Fruit fly (Drosophila melanogaster) whole organism, embryonic: ENCODE measurements around the gene TrpRS.

Source experiments
- Ada2b ChIP-seq: fragments of 200-800 bp; sonication (Bioruptor generic); IDR thresholded peaks from 2 replicates; pipeline ENCODE4 v1.3.6; 2022; ENCODE audit warnings: missing biosample characterization, missing genetic modification characterization
- Awh ChIP-seq: fragments of 200-800 bp; sonication (Bioruptor generic); IDR thresholded peaks from 2 replicates; pipeline ENCODE4, ENCODE4 v1.3.6; 2022; ENCODE audit warnings: missing biosample characterization, missing genetic modification characterization
- CG10654 ChIP-seq: fragments of 200-800 bp; sonication (Bioruptor generic); optimal IDR thresholded peaks from 2 replicates; lab custom pipeline; 2016; ENCODE audit warnings: missing biosample characterization, missing genetic modification characterization
- CG11504 ChIP-seq: fragments of 200-800 bp; sonication (Bioruptor generic); optimal IDR thresholded peaks from 3 replicates; lab custom pipeline; 2019; ENCODE audit warnings: missing biosample characterization, mild to moderate bottlenecking, missing genetic modification characterization, moderate library complexity
- CG12155 ChIP-seq: fragments of 200-800 bp; sonication (Bioruptor generic); optimal IDR thresholded peaks from 3 replicates; lab custom pipeline; 2016; ENCODE audit warnings: missing biosample characterization, missing genetic modification characterization
- CG12219 ChIP-seq: fragments of 200-800 bp; sonication (Bioruptor generic); optimal IDR thresholded peaks from 3 replicates; lab custom pipeline; 2018; ENCODE audit warnings: missing biosample characterization, mild to moderate bottlenecking, missing genetic modification characterization
- CG12391 ChIP-seq: fragments of 200-800 bp; sonication (Bioruptor generic); optimal IDR thresholded peaks from 3 replicates; lab custom pipeline; 2018; ENCODE audit warnings: missing biosample characterization, mild to moderate bottlenecking, missing genetic modification characterization, moderate library complexity
- CG13424 ChIP-seq: fragments of 200-800 bp; sonication (Bioruptor generic); optimal IDR thresholded peaks from 2 replicates; lab custom pipeline; 2019; ENCODE audit warnings: missing biosample characterization, mild to moderate bottlenecking, missing genetic modification characterization, moderate library complexity
- CG14710 ChIP-seq: fragments of 200-800 bp; sonication (Bioruptor generic); optimal IDR thresholded peaks from 3 replicates; lab custom pipeline; 2019; ENCODE audit warnings: missing biosample characterization, mild to moderate bottlenecking, missing genetic modification characterization, moderate library complexity
- CG15514 ChIP-seq: fragments of 200-800 bp; sonication (Bioruptor generic); optimal IDR thresholded peaks from 3 replicates; lab custom pipeline; 2017; ENCODE audit warnings: missing biosample characterization, missing genetic modification characterization, mild to moderate bottlenecking, moderate library complexity, missing genetic modification reagents
- CG15601 ChIP-seq: fragments of 200-800 bp; sonication (Bioruptor generic); optimal IDR thresholded peaks from 3 replicates; lab custom pipeline; 2019; ENCODE audit warnings: missing biosample characterization, mild to moderate bottlenecking, missing genetic modification characterization, moderate library complexity
- CG18262 ChIP-seq: fragments of 200-800 bp; optimal IDR thresholded peaks from 3 replicates; lab custom pipeline; 2019; ENCODE audit warnings: missing biosample characterization, mild to moderate bottlenecking, missing genetic modification characterization, moderate library complexity
- CG18476 ChIP-seq: fragments of 200-800 bp; sonication (Bioruptor generic); optimal IDR thresholded peaks from 2 replicates; lab custom pipeline; 2016; ENCODE audit warnings: missing biosample characterization, mild to moderate bottlenecking, missing genetic modification characterization
- CG18764 ChIP-seq: fragments of 200-800 bp; sonication (Bioruptor generic); optimal IDR thresholded peaks from 3 replicates; lab custom pipeline; 2016; ENCODE audit warnings: missing biosample characterization, missing genetic modification characterization
- CG2875 ChIP-seq: fragments of 200-800 bp; sonication (Bioruptor generic); optimal IDR thresholded peaks from 2 replicates; lab custom pipeline; 2017; ENCODE audit warnings: missing biosample characterization, mild to moderate bottlenecking, missing genetic modification characterization, missing genetic modification reagents
- CG30403 ChIP-seq: fragments of 200-800 bp; sonication (Bioruptor generic); optimal IDR thresholded peaks from 3 replicates; lab custom pipeline; 2016; ENCODE audit warnings: missing biosample characterization, missing genetic modification characterization
- CG3726 ChIP-seq: fragments of 200-800 bp; sonication (Bioruptor generic); IDR thresholded peaks from 3 replicates; pipeline ENCODE4, ENCODE4 v1.3.6; 2022; ENCODE audit warnings: missing biosample characterization, missing genetic modification characterization
- CG4730 ChIP-seq: fragments of 200-800 bp; sonication (Bioruptor generic); IDR thresholded peaks from 2 replicates; pipeline ENCODE4 v1.3.6; 2022; ENCODE audit warnings: missing biosample characterization, missing genetic modification characterization
- CG6689 ChIP-seq: fragments of 200-800 bp; sonication (Bioruptor generic); IDR thresholded peaks from 2 replicates; pipeline ENCODE4 v1.3.6; 2022; ENCODE audit warnings: missing biosample characterization, missing genetic modification characterization
- CG6765 ChIP-seq: fragments of 200-800 bp; sonication (Bioruptor generic); optimal IDR thresholded peaks from 3 replicates; lab custom pipeline; 2017; ENCODE audit warnings: missing biosample characterization, mild to moderate bottlenecking, missing genetic modification characterization
- Dll ChIP-seq: fragments of 200-800 bp; sonication (Bioruptor generic); IDR thresholded peaks from 4 replicates; pipeline ENCODE4 v1.3.6; 2022; ENCODE audit warnings: missing biosample characterization, missing genetic modification characterization; ENCODE audit not compliant: partially characterized antibody
- Hand ChIP-seq: fragments of 200-800 bp; sonication (Bioruptor generic); optimal IDR thresholded peaks from 2 replicates; lab custom pipeline; 2017; ENCODE audit warnings: mild to moderate bottlenecking, missing biosample characterization, missing genetic modification reagents, missing genetic modification characterization
- MTF-1 ChIP-seq: fragments of 200-800 bp; sonication (Bioruptor generic); optimal IDR thresholded peaks from 2 replicates; lab custom pipeline; 2018; ENCODE audit warnings: missing biosample characterization, mild to moderate bottlenecking, missing genetic modification characterization, borderline replicate concordance
- Med ChIP-seq: fragments of 200-800 bp; sonication (Bioruptor generic); peaks from one replicate; lab custom pipeline; 2016; ENCODE audit warnings: missing biosample characterization, missing genetic modification characterization, mild to moderate bottlenecking, inconsistent platforms, moderate library complexity
- Oli ChIP-seq: fragments of 200-800 bp; sonication (Bioruptor generic); optimal IDR thresholded peaks from 2 replicates; lab custom pipeline; 2018; ENCODE audit warnings: missing biosample characterization, mild to moderate bottlenecking, missing genetic modification characterization, moderate library complexity
- Ptx1 ChIP-seq: fragments of 200-800 bp; sonication (Bioruptor generic); IDR thresholded peaks from 2 replicates; pipeline ENCODE4 v1.3.6; 2022; ENCODE audit warnings: missing biosample characterization, missing genetic modification characterization
- Side ChIP-seq: fragments of 200-800 bp; sonication (Bioruptor generic); optimal IDR thresholded peaks from 2 replicates; lab custom pipeline; 2016; ENCODE audit warnings: missing biosample characterization, missing genetic modification characterization
- Sox102F ChIP-seq: fragments of 200-800 bp; sonication (Bioruptor generic); optimal IDR thresholded peaks from 2 replicates; lab custom pipeline; 2018; ENCODE audit warnings: missing biosample characterization, mild to moderate bottlenecking, missing genetic modification characterization, moderate library complexity
- TFAM ChIP-seq: fragments of 200-800 bp; sonication (Bioruptor generic); optimal IDR thresholded peaks from 2 replicates; lab custom pipeline; 2017; ENCODE audit warnings: missing biosample characterization, missing genetic modification characterization, inconsistent platforms
- Xbp1 ChIP-seq: fragments of 200-800 bp; sonication (Bioruptor generic); optimal IDR thresholded peaks from 3 replicates; lab custom pipeline; 2016; ENCODE audit warnings: missing biosample characterization, mild to moderate bottlenecking, missing genetic modification characterization
- Xrp1 ChIP-seq: fragments of 200-800 bp; sonication (Bioruptor generic); IDR thresholded peaks from 2 replicates; pipeline ENCODE4 v1.3.6; 2022; ENCODE audit warnings: missing biosample characterization, missing genetic modification characterization
- ase ChIP-seq: fragments of 200-800 bp; sonication (Bioruptor generic); IDR thresholded peaks from 3 replicates; pipeline ENCODE4 v1.3.6; 2022; ENCODE audit warnings: missing biosample characterization, missing genetic modification characterization
- az2 ChIP-seq: fragments of 200-800 bp; sonication (Bioruptor generic); optimal IDR thresholded peaks from 3 replicates; lab custom pipeline; 2016; ENCODE audit warnings: missing biosample characterization, missing genetic modification characterization
- btn ChIP-seq: fragments of 200-800 bp; sonication (Bioruptor generic); optimal IDR thresholded peaks from 2 replicates; lab custom pipeline; 2016; ENCODE audit warnings: missing biosample characterization, missing genetic modification characterization
- fd96Cb ChIP-seq: fragments of 200-800 bp; sonication (Bioruptor generic); optimal IDR thresholded peaks from 2 replicates; lab custom pipeline; 2018; ENCODE audit warnings: missing biosample characterization, mild to moderate bottlenecking, missing genetic modification characterization, moderate library complexity
- hkb ChIP-seq, 2 experiments: fragments of 200-800 bp in 1 of 2; fragments of >200 bp in 1 of 2; sonication (Bioruptor generic) in 1 of 2; IDR thresholded peaks in 1 of 2; optimal IDR thresholded peaks in 1 of 2; 2 replicates each; pipeline versions ENCODE4 v1.3.6 to Lab custom; 2017 to 2022; ENCODE audit warnings: missing biosample characterization in 1 of 2, missing genetic modification characterization in 1 of 2
- ind ChIP-seq: fragments of 200-800 bp; sonication (Bioruptor generic); optimal IDR thresholded peaks from 3 replicates; lab custom pipeline; 2016; ENCODE audit warnings: missing biosample characterization, missing genetic modification characterization
- lbe ChIP-seq: fragments of 200-800 bp; sonication (Bioruptor generic); optimal IDR thresholded peaks from 2 replicates; lab custom pipeline; 2016; ENCODE audit warnings: missing biosample characterization, mild to moderate bottlenecking, missing genetic modification characterization
- lilli ChIP-seq: fragments of 200-800 bp; sonication (Bioruptor generic); optimal IDR thresholded peaks from 3 replicates; lab custom pipeline; 2016; ENCODE audit warnings: missing biosample characterization, missing genetic modification characterization
- lmd ChIP-seq: fragments of 200-800 bp; sonication (Bioruptor generic); IDR thresholded peaks from 2 replicates; pipeline ENCODE4 v1.3.6; 2022; ENCODE audit warnings: missing biosample characterization, missing genetic modification characterization
- phol ChIP-seq: fragments of 200-800 bp; sonication (Bioruptor generic); optimal IDR thresholded peaks from 3 replicates; lab custom pipeline; 2018; ENCODE audit warnings: missing biosample characterization, mild to moderate bottlenecking, missing genetic modification characterization, moderate library complexity
- row ChIP-seq: fragments of 200-800 bp; sonication (Bioruptor generic); IDR thresholded peaks from 3 replicates; pipeline ENCODE4 v1.3.6; 2022; ENCODE audit warnings: missing biosample characterization, missing genetic modification characterization
- sens ChIP-seq: fragments of 200-800 bp; sonication (Bioruptor generic); peaks from one replicate; lab custom pipeline; 2016; ENCODE audit warnings: missing biosample characterization, missing genetic modification characterization
- shn ChIP-seq: fragments of 200-800 bp; sonication (Bioruptor generic); optimal IDR thresholded peaks from 3 replicates; lab custom pipeline; 2016; ENCODE audit warnings: missing biosample characterization, missing genetic modification characterization
- sisA ChIP-seq: fragments of 200-800 bp; sonication (Bioruptor generic); IDR thresholded peaks from 2 replicates; pipeline ENCODE4 v1.3.6; 2022; ENCODE audit warnings: missing biosample characterization, missing genetic modification characterization
- tin ChIP-seq: fragments of 200-800 bp; sonication (Bioruptor generic); optimal IDR thresholded peaks from 3 replicates; lab custom pipeline; 2016; ENCODE audit warnings: missing biosample characterization, missing genetic modification characterization
- trem ChIP-seq: fragments of 200-800 bp; optimal IDR thresholded peaks from 3 replicates; lab custom pipeline; 2019; ENCODE audit warnings: missing biosample characterization, mild to moderate bottlenecking, missing genetic modification characterization, moderate library complexity
- ttk ChIP-seq: fragments of 200-800 bp; sonication (Bioruptor generic); IDR thresholded peaks from 2 replicates; pipeline ENCODE4 v2.1.2; 2022; ENCODE audit warnings: missing biosample characterization, missing genetic modification characterization
- zfh1 ChIP-seq: fragments of 200-800 bp; sonication (Bioruptor generic); IDR thresholded peaks from 3 replicates; pipeline ENCODE4 v1.3.6; 2022; ENCODE audit warnings: missing biosample characterization, missing genetic modification characterization

Gene TrpRS

dm6 chr3R:9251543-9251942, 15.2 kb downstream of the TrpRS start, which contains the start of gene St2:
Gene St2 (plus strand): TSS chr3R:9251843.
- TF ChIP-seq CG12155 (GFP tag; lab: Kevin White, UChicago) (no peak), btn (GFP tag; lab: Kevin White, UChicago) (no peak), CG11504 (tag; lab: Kevin White, UChicago) (no peak), lilli (GFP tag; lab: Kevin White, UChicago) (no peak), CG2875 (GFP tag; lab: Kevin White, UChicago) (no peak), CG6765 (GFP tag; lab: Kevin White, UChicago) (no peak), Hand (no peak), MTF-1 (no peak), CG15514 (GFP tag; lab: Kevin White, UChicago) (no peak), ase (GFP tag; lab: Robert Waterston, UW) (no peak)

DNA sequence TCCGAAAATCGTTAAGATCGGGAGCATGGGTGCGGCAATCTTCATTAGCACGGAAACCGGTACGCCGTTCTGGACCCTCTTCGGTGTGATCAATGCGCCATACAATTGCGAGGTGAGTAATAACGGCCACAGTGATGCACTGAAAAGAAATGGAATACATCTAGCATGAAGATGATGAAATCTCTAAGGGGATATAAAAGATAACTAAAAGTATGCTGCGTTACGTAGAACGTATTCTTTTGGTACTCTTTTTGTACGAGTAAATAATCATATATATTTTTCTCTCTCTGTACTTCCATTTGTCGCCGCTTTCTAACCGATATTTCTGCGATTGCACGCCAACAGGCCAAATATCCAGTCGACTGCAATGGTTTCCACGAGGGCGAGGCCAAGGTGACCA, 15.8 kb downstream of the TrpRS start:
- TF ChIP-seq hkb (optimal IDR thresholded peaks at IDR 0.05; lab: Kevin White, UChicago) (no peak), hkb (GFP tag; IDR thresholded peaks at IDR 0.05; lab: Robert Waterston, UW) (no peak), Oli (tag; lab: Kevin White, UChicago) (peak; percentile 15), CG10654 (GFP tag; lab: Kevin White, UChicago) (peak; percentile 0), CG12391 (peak; percentile 14), az2 (GFP tag; lab: Kevin White, UChicago) (peak; percentile 24), shn (GFP tag; lab: Kevin White, UChicago) (no peak), CG4730 (GFP tag; lab: Robert Waterston, UW) (0 out of 2 replicates have a peak, but pooled peaks have one; percentile 45), CG14710 (tag; lab: Kevin White, UChicago) (peak; percentile 22), CG18262 (tag; lab: Kevin White, UChicago) (peak; percentile 34), CG30403 (GFP tag; lab: Kevin White, UChicago) (peak; percentile 37), Awh (GFP tag; lab: Robert Waterston, UW) (0 out of 2 replicates have a peak, but pooled peaks have one; percentile 45), lmd (peak; percentile 39), TFAM (GFP tag; lab: Kevin White, UChicago) (no peak), CG13424 (tag; lab: Kevin White, UChicago) (peak; percentile 16), ttk (GFP tag; lab: Robert Waterston, UW) (0 out of 2 replicates have a peak, but pooled peaks have one; percentile 24), ind (GFP tag; lab: Kevin White, UChicago) (peak; percentile 10), CG15601 (tag; lab: Kevin White, UChicago) (no peak), Hand (no peak), Ada2b (peak; percentile 30; the same call in 1 of the 2 replicates), Med (GFP tag; lab: Kevin White, UChicago) (peak; percentile 78), phol (tag; lab: Kevin White, UChicago) (peak; percentile 31), Sox102F (GFP tag; lab: Kevin White, UChicago) (peak; percentile 51), zfh1 (GFP tag; lab: Robert Waterston, UW) (0 out of 3 replicates have a peak, but pooled peaks have one; percentile 61), tin (peak; percentile 39), Side (no peak), sisA (GFP tag; lab: Robert Waterston, UW) (peak; percentile 27; the same call in 1 of the 2 replicates), Ptx1 (peak; percentile 39), Xbp1 (GFP tag; lab: Kevin White, UChicago) (peak; percentile 33), CG18476 (no peak), trem (tag; lab: Kevin White, UChicago) (peak; percentile 6), lbe (GFP tag; lab: Kevin White, UChicago) (peak; percentile 74), CG3726 (GFP tag; lab: Robert Waterston, UW) (no peak), row (peak; percentile 53), sens (GFP tag; lab: Kevin White, UChicago) (peak; percentile 78), Dll (GFP tag; lab: Robert Waterston, UW) (no peak), CG18764 (GFP tag; lab: Kevin White, UChicago) (no peak), CG6689 (GFP tag; lab: Robert Waterston, UW) (peak; percentile 52; the same call in 1 of the 2 replicates), Xrp1 (GFP tag; lab: Robert Waterston, UW) (peak; percentile 66), CG12219 (GFP tag; lab: Kevin White, UChicago) (peak; percentile 20), fd96Cb (peak; percentile 40)
